Fruit fly (Drosophila melanogaster): ENCODE measurements around the gene Nazo.

Gene Nazo

dm6 chr3R:8316344-8317105 lies 28.8 kb downstream of the Nazo start, which contains the start of gene Coq2:
Coq2 (minus strand) TSS chr3R:8316543.
- TF ChIP-seq Smox (GFP tag; optimal IDR thresholded peaks at IDR 0.05) (no peak), CG3032 (tag; optimal IDR thresholded peaks at IDR 0.05) (no peak), esn (GFP tag; optimal IDR thresholded peaks at IDR 0.05) (peak; percentile 11), CG6163 (GFP tag; IDR thresholded peaks at IDR 0.05) (peak; percentile 30; the same call in 1 of the 3 replicates), CG11902 (GFP tag; optimal IDR thresholded peaks at IDR 0.05) (no peak), spab (GFP tag; optimal IDR thresholded peaks at IDR 0.05) (no peak)

dm6 chr3R:8317215-8317614 lies 29.5 kb downstream of the Nazo start, which contains the start of gene Ctr1B:
Ctr1B (plus strand) TSS chr3R:8317612.
- TF ChIP-seq spab (GFP tag; optimal IDR thresholded peaks at IDR 0.05), result no peak
- TF ChIP-seq Gug (GFP tag; IDR thresholded peaks at IDR 0.05), result no peak
- no peak for TF ChIP-seq CG32006 (GFP tag; optimal IDR thresholded peaks at IDR 0.05)
- TF ChIP-seq CG34406 (GFP tag; optimal IDR thresholded peaks at IDR 0.05), result no peak
- TF ChIP-seq dsx (GFP tag; optimal IDR thresholded peaks at IDR 0.05; ENCODE audit: poor library complexity, severe bottlenecking), result no peak
- 0 out of 3 replicates have a peak, but pooled peaks have one; percentile 39 for TF ChIP-seq eg (GFP tag; IDR thresholded peaks at IDR 0.05)
- no peak for TF ChIP-seq CG11762 (GFP tag; optimal IDR thresholded peaks at IDR 0.05; ENCODE audit: insufficient read depth)
- no peak for TF ChIP-seq fd85E (GFP tag; optimal IDR thresholded peaks at IDR 0.05)
- peak; percentile 53 for TF ChIP-seq Eip78C (GFP tag)
- no peak for TF ChIP-seq CG6276 (GFP tag; optimal IDR thresholded peaks at IDR 0.05)
- no peak for TF ChIP-seq CG7368 (GFP tag; optimal IDR thresholded peaks at IDR 0.05)

- peak; percentile 76 for TF ChIP-seq CG15336 (GFP tag; IDR thresholded peaks at IDR 0.05)
- TF ChIP-seq CG8119 (GFP tag; IDR thresholded peaks at IDR 0.05), result peak; percentile 66; the same call in 2 of the 3 replicates
- peak; percentile 51 for TF ChIP-seq Hr4 (GFP tag; optimal IDR thresholded peaks at IDR 0.05)
- peak; percentile 47 for TF ChIP-seq fkh (GFP tag; optimal IDR thresholded peaks at IDR 0.05)
- peak; percentile 20 for TF ChIP-seq net (GFP tag; optimal IDR thresholded peaks at IDR 0.05)
- no peak for TF ChIP-seq Sox102F (GFP tag; optimal IDR thresholded peaks at IDR 0.05)
- no peak for TF ChIP-seq CG4318 (GFP tag; optimal IDR thresholded peaks at IDR 0.05)
- TF ChIP-seq CG6276 (GFP tag; optimal IDR thresholded peaks at IDR 0.05), result no peak
- peak; percentile 54; the same call in 2 of the 3 replicates for TF ChIP-seq CG6163 (GFP tag; IDR thresholded peaks at IDR 0.05)
- TF ChIP-seq eg (GFP tag; IDR thresholded peaks at IDR 0.05), result peak; percentile 71
- no peak for TF ChIP-seq CG7368 (GFP tag; optimal IDR thresholded peaks at IDR 0.05)
- TF ChIP-seq lz (GFP tag; optimal IDR thresholded peaks at IDR 0.05), result no peak
These were observed 30.1 kb downstream of the Nazo start for dm6 chr3R:8317709-8318335.

DNA sequence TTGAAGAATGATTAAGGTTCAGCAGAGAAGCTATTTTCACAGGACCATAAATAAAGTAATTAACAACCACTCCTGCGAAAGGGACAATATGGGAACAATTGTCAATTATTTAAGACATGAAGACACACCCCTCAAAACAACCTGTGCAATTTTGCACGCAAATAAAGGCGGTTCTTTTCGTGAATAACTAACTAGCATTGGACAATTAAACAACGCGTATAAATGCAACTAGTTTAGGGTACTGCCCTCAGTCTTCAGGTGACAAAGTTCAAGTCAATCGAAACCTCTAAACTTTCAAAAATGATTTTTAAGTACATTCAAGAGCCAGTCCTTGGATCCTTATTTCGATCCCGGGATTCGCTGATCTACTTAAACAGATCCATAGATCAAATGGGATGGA lies 33.8 kb downstream of the Nazo start, which contains the start of gene Or85a:
Or85a (plus strand) TSS at position 301 of the 400 bp plus-strand sequence.
- no peak for TF ChIP-seq CG9139 (GFP tag; optimal IDR thresholded peaks at IDR 0.05)
- no peak for TF ChIP-seq CG4318 (GFP tag; optimal IDR thresholded peaks at IDR 0.05)
- no peak for TF ChIP-seq svp (GFP tag)
- no peak for TF ChIP-seq CG11762 (GFP tag; optimal IDR thresholded peaks at IDR 0.05; ENCODE audit: insufficient read depth)
- no peak for TF ChIP-seq lz (GFP tag; optimal IDR thresholded peaks at IDR 0.05)
- TF ChIP-seq Eip75B (GFP tag; optimal IDR thresholded peaks at IDR 0.05), result no peak
- no peak for TF ChIP-seq ss (GFP tag; optimal IDR thresholded peaks at IDR 0.05)
- no peak for TF ChIP-seq Hr39 (GFP tag; optimal IDR thresholded peaks at IDR 0.05)
- TF ChIP-seq salr (GFP tag; optimal IDR thresholded peaks at IDR 0.05), result no peak
- no peak for TF ChIP-seq CG3919 (GFP tag; optimal IDR thresholded peaks at IDR 0.05)
- TF ChIP-seq CG7368 (GFP tag; optimal IDR thresholded peaks at IDR 0.05), result no peak
- no peak for TF ChIP-seq CG31627 (GFP tag; optimal IDR thresholded peaks at IDR 0.05)
- no peak for TF ChIP-seq OdsH (GFP tag; optimal IDR thresholded peaks at IDR 0.05)
- TF ChIP-seq CG8632 (GFP tag; optimal IDR thresholded peaks at IDR 0.05), result no peak
- TF ChIP-seq CG6792 (GFP tag; optimal IDR thresholded peaks at IDR 0.05), result no peak
- no peak for TF ChIP-seq pdm3 (GFP tag; optimal IDR thresholded peaks at IDR 0.05)
- no peak for TF ChIP-seq Blimp-1 (GFP tag; optimal IDR thresholded peaks at IDR 0.05)
- TF ChIP-seq CG6276 (GFP tag; optimal IDR thresholded peaks at IDR 0.05), result no peak
- no peak for TF ChIP-seq CG8119 (GFP tag; IDR thresholded peaks at IDR 0.05)
- TF ChIP-seq Sox15 (GFP tag; optimal IDR thresholded peaks at IDR 0.05), result no peak
